Worm (Caenorhabditis elegans): ENCODE data around the gene ZK616.8.

Gene ZK616.8

DNA sequence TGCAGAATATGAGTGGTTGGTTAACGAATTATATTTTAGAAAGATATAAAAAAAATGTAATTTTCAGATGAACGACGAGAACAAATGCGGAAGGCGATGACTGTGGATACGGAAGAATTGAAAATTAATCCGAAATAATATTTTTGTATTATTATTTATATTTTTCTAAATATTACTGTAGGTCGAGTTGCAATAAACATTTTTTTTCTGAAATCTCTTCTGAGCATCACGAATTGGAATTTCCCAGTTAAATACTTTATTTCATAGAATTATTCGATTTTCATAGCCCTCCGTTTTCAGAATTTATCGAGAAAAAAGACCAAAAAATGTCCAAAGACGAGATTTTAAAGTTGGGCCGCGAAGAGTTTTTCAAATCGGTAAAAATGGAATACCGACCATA, 14.5 kb downstream of the ZK616.8 start, which contains the start of gene ZK616.2:
ZK616.2 (plus strand) TSS at position 301 of the 400 bp plus-strand sequence.
- TF ChIP-seq flt-1 (GFP tag; IDR thresholded peaks at IDR 0.05), result no peak
- no peak for TF ChIP-seq tab-1 (GFP tag; IDR thresholded peaks at IDR 0.05)
- no peak for TF ChIP-seq T22C8.4 (GFP tag; IDR thresholded peaks at IDR 0.05)
- no peak for TF ChIP-seq med-1 (GFP tag; optimal IDR thresholded peaks at IDR 0.05; ENCODE audit: insufficient read depth)
- TF ChIP-seq cog-1 (tag; optimal IDR thresholded peaks at IDR 0.05), result no peak
- no peak for TF ChIP-seq klf-2 (GFP tag; conservative IDR thresholded peaks at IDR 0.05)
- no peak for TF ChIP-seq ref-1 (GFP tag; conservative IDR thresholded peaks at IDR 0.05)
- no peak for TF ChIP-seq ztf-23 (GFP tag; IDR thresholded peaks at IDR 0.05)

DNA sequence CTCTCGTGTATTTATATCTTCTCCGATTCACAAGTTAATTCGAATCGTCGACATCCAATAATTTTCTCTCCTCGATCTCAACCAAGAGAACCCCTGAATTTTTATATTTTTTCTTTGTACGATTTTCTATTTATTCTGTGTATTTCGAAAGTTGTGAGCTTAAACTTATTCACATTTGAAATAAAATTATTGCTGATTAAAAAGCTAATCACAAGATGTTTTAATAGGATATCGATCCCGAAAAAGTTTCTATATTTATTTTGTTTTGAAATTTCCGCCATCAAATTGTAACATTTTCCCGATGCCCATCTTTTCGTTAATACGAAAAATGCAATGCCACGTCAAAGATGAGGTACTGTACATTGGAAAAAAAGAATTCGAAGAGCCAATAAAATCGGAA, 15.2 kb downstream of the ZK616.8 start, which contains the start of gene ZK616.3:
ZK616.3 (plus strand) TSS at position 301 of the 400 bp plus-strand sequence.
- TF ChIP-seq T22C8.4 (GFP tag; IDR thresholded peaks at IDR 0.05) (no peak), flt-1 (GFP tag; IDR thresholded peaks at IDR 0.05) (no peak), ref-1 (GFP tag; conservative IDR thresholded peaks at IDR 0.05) (no peak), klf-2 (GFP tag; conservative IDR thresholded peaks at IDR 0.05) (no peak), ztf-23 (GFP tag; IDR thresholded peaks at IDR 0.05) (no peak), cog-1 (tag; optimal IDR thresholded peaks at IDR 0.05) (no peak)

DNA sequence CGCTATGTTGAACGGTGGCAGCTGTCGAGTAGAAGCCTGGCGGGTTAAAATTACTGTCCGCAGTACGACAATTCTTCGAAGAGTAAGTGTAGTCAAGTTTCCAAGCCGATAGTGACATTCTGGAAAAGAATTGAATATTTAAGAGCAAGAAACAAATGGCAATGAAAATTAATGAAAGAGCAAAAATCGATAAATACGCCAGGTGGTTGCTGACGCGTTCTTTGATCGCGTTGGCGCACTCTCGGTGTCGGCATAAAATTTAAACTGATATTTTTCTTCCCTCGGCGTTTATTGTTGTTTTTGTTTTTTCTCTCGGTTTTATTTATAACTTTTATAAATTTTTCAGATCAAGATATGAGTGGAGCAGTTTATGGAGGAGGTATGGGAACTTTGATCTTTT, 17.3 kb downstream of the ZK616.8 start, which contains the start of the genes perm-3 and swsn-6:
perm-3 (minus strand) TSS at position 118 of the 400 bp plus-strand sequence.
swsn-6 (plus strand) TSS at position 347 of the 400 bp plus-strand sequence.
- no peak for TF ChIP-seq tab-1 (GFP tag; IDR thresholded peaks at IDR 0.05)
- TF ChIP-seq flt-1 (GFP tag; IDR thresholded peaks at IDR 0.05), result peak; percentile 66; the same call in 1 of the 2 replicates
- TF ChIP-seq T22C8.4 (GFP tag; IDR thresholded peaks at IDR 0.05), result peak; percentile 85; the same call in 1 of the 2 replicates

DNA sequence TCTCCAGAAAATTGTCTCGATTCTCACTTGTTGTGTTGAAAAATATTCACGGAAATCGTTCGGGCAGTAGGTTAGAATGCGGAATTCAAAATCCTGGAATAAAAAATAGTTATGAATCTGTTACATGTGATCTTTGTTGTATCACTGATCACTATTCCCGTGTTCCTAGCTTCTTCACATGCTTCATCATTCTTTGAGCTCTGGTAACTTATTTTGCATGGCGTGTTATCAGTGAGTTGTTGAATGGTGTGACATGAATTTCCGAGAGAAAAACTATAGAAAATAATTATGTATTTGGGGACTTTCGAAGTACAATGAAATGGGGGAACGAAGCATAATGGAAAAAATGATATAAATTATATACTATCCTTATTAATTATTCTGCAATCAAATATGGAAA, 18.4 kb downstream of the ZK616.8 start:
- no peak for TF ChIP-seq ztf-23 (GFP tag; IDR thresholded peaks at IDR 0.05)
- TF ChIP-seq med-1 (GFP tag; optimal IDR thresholded peaks at IDR 0.05; ENCODE audit: insufficient read depth), result no peak
- no peak for TF ChIP-seq cog-1 (tag; optimal IDR thresholded peaks at IDR 0.05)
- no peak for TF ChIP-seq ref-1 (GFP tag; conservative IDR thresholded peaks at IDR 0.05)
- TF ChIP-seq klf-2 (GFP tag; conservative IDR thresholded peaks at IDR 0.05), result no peak
- no peak for TF ChIP-seq T22C8.4 (GFP tag; IDR thresholded peaks at IDR 0.05)
- no peak for TF ChIP-seq tab-1 (GFP tag; IDR thresholded peaks at IDR 0.05)
- TF ChIP-seq ztf-29 (GFP tag; IDR thresholded peaks at IDR 0.05), result no peak
- TF ChIP-seq flt-1 (GFP tag; IDR thresholded peaks at IDR 0.05), result no peak

DNA sequence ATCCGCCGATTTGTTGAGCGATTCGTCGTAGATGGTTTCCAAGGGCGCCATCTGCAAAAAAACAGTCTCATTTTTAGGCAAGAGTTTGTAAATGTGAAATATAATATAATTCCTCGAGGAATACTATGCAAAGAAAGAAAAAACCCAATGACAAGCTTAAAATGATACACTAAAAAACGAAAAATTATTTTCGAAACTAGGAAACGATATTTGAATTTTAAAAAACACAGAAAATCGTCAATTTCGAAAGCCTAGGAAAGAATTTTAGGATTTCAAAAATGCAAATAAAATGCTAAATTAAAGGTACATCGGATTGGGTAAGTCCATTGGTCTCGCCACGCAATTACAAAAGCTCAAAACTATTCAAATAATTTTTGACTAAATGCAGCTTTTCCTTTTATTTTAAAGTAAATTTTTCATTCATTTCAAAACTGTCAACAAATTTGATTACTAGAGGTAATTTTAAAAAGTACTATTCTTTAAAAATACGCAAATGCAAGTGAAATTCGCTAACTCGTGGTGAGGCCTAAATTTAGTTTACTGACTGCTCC, 20.4 kb downstream of the ZK616.8 start, which contains the start of the genes htp-1 and ZK616.5:
htp-1 (minus strand) TSS at position 51 of the 551 bp plus-strand sequence.
ZK616.5 (plus strand) TSS at position 423 of the 551 bp plus-strand sequence.
- TF ChIP-seq ref-1 (GFP tag; conservative IDR thresholded peaks at IDR 0.05) (no peak), klf-2 (GFP tag; conservative IDR thresholded peaks at IDR 0.05) (no peak), flt-1 (GFP tag; IDR thresholded peaks at IDR 0.05) (no peak), med-1 (GFP tag; optimal IDR thresholded peaks at IDR 0.05; ENCODE audit: insufficient read depth) (no peak), cog-1 (tag; optimal IDR thresholded peaks at IDR 0.05) (no peak), tab-1 (GFP tag; IDR thresholded peaks at IDR 0.05) (no peak), T22C8.4 (GFP tag; IDR thresholded peaks at IDR 0.05) (no peak), ztf-23 (GFP tag; IDR thresholded peaks at IDR 0.05) (no peak), ztf-29 (GFP tag; IDR thresholded peaks at IDR 0.05) (no peak)

DNA sequence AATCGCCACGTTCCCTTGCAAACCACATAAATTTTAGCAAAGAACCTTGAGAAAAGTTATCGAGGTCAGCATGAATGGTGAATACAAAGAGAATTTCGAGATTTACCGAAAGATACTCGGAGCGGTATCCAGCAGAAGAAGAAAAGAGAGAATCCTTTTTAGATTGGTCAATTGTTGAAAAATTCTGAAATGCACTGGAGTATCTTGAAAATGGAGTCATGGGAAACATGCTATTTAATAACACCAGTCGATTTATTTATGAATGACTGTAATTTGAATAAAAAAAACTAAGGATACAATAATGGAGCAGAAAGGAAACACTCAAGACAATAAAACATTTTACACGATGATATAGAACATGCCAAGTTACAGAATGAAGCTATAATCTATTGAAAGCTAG, 22.0 kb downstream of the ZK616.8 start:
- no peak for TF ChIP-seq ztf-29 (GFP tag; IDR thresholded peaks at IDR 0.05)
- TF ChIP-seq med-1 (GFP tag; optimal IDR thresholded peaks at IDR 0.05; ENCODE audit: insufficient read depth), result no peak
- TF ChIP-seq tab-1 (GFP tag; IDR thresholded peaks at IDR 0.05), result no peak
- no peak for TF ChIP-seq ref-1 (GFP tag; conservative IDR thresholded peaks at IDR 0.05)
- no peak for TF ChIP-seq klf-2 (GFP tag; conservative IDR thresholded peaks at IDR 0.05)
- no peak for TF ChIP-seq flt-1 (GFP tag; IDR thresholded peaks at IDR 0.05)
- no peak for TF ChIP-seq ztf-23 (GFP tag; IDR thresholded peaks at IDR 0.05)
- TF ChIP-seq cog-1 (tag; optimal IDR thresholded peaks at IDR 0.05), result no peak
- no peak for TF ChIP-seq T22C8.4 (GFP tag; IDR thresholded peaks at IDR 0.05)

DNA sequence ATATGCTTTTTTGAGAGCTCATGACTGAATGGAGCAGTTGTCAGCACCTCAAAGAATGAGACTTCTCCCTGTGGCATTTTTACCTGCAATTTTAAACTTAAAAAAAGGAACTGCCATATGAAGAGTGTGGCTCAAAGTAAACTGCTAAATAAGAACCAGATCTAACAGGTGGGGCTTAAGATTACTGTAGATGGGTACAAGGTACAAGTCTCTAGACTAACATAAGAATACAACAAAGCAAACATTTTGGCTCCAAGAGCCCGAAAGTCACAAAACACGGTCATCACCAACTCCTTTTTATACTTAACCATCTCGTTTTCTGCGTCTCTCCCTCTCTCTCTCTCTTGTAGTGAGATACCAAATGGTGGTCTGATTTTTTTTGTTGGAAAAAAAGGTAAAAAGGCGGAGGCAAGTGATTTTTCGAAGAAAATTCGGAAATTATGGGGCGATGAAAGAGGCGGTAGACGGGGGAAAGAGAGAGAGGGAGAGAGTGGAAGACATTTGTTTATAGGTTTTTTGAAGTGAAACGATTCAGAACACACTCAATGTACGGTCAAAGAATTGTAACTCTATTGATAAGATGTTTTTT, 23.4 kb downstream of the ZK616.8 start, which contains the start of gene elo-6:
elo-6 (minus strand) TSS at position 83 of the 589 bp plus-strand sequence.
- TF ChIP-seq klf-2 (GFP tag; conservative IDR thresholded peaks at IDR 0.05) (no peak), ref-1 (GFP tag; conservative IDR thresholded peaks at IDR 0.05) (no peak), med-1 (GFP tag; optimal IDR thresholded peaks at IDR 0.05; ENCODE audit: insufficient read depth) (no peak), cog-1 (tag; optimal IDR thresholded peaks at IDR 0.05) (no peak), tab-1 (GFP tag; IDR thresholded peaks at IDR 0.05) (no peak), ztf-23 (GFP tag; IDR thresholded peaks at IDR 0.05) (no peak), flt-1 (GFP tag; IDR thresholded peaks at IDR 0.05) (no peak), ztf-29 (GFP tag; IDR thresholded peaks at IDR 0.05) (no peak), T22C8.4 (GFP tag; IDR thresholded peaks at IDR 0.05) (no peak)

DNA sequence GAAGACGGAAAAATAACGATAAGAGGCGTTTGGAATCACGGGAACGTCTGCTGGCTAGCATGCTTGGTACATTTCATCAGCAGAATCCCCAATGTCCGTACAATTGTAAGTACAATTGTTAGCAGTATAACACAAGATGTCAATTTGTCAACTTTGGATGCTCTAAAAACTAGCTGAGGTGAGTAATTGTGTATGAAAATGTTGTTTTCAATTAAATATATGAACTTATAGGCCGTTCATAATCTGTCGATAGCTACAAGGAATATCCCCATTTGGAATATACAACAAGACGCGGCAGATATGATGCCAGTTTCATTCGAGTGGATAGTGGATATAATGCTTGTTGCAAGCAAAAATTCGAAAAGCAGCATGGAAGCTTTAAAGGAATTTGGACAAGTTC, 27.0 kb downstream of the ZK616.8 start, which contains the start of gene F41H10.12:
F41H10.12 (plus strand) TSS at position 301 of the 400 bp plus-strand sequence.
- no peak for TF ChIP-seq med-1 (GFP tag; optimal IDR thresholded peaks at IDR 0.05; ENCODE audit: insufficient read depth)
- no peak for TF ChIP-seq cog-1 (tag; optimal IDR thresholded peaks at IDR 0.05)
- TF ChIP-seq T22C8.4 (GFP tag; IDR thresholded peaks at IDR 0.05), result no peak
- TF ChIP-seq flt-1 (GFP tag; IDR thresholded peaks at IDR 0.05), result no peak
- no peak for TF ChIP-seq ref-1 (GFP tag; conservative IDR thresholded peaks at IDR 0.05)
- TF ChIP-seq ztf-23 (GFP tag; IDR thresholded peaks at IDR 0.05), result no peak
- no peak for TF ChIP-seq ztf-29 (GFP tag; IDR thresholded peaks at IDR 0.05)
- TF ChIP-seq tab-1 (GFP tag; IDR thresholded peaks at IDR 0.05), result no peak
- no peak for TF ChIP-seq klf-2 (GFP tag; conservative IDR thresholded peaks at IDR 0.05)

DNA sequence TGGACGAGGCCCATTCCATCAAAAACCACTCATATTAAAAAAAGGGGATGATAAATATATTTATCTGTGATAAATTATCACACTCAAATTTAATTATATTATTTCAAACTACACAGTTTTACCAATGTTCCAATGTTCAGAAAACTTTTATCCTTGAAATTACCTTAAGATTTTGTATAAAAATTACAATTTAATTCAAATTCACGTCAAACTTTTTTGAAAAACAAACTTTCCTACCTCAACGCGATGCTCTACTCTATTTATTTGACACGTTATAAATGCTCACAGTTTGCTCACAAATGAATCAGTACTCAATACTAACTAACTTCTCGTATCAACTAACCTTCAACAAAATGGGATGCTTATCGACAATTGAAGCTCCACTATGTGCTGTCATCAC, 29.4 kb downstream of the ZK616.8 start, which contains the start of gene F41H10.1:
F41H10.1 (plus strand) TSS at position 301 of the 400 bp plus-strand sequence.
- TF ChIP-seq ref-1 (GFP tag; conservative IDR thresholded peaks at IDR 0.05), result no peak
- no peak for TF ChIP-seq klf-2 (GFP tag; conservative IDR thresholded peaks at IDR 0.05)
- TF ChIP-seq ztf-23 (GFP tag; IDR thresholded peaks at IDR 0.05), result no peak
- no peak for TF ChIP-seq tab-1 (GFP tag; IDR thresholded peaks at IDR 0.05)
- no peak for TF ChIP-seq cog-1 (tag; optimal IDR thresholded peaks at IDR 0.05)
- no peak for TF ChIP-seq T22C8.4 (GFP tag; IDR thresholded peaks at IDR 0.05)
- TF ChIP-seq flt-1 (GFP tag; IDR thresholded peaks at IDR 0.05), result no peak
- TF ChIP-seq ztf-29 (GFP tag; IDR thresholded peaks at IDR 0.05), result no peak
- no peak for TF ChIP-seq med-1 (GFP tag; optimal IDR thresholded peaks at IDR 0.05; ENCODE audit: insufficient read depth)

Data from whole organism, midembryonic.